Worm (Caenorhabditis elegans) whole organism, young adult: ENCODE results near the gene H20E11.1.

Source experiments
- B0261.1 ChIP-seq: sonication (generic microtip); optimal IDR thresholded peaks from 2 replicates; lab custom pipeline; 2016; ENCODE audit warnings: mild to moderate bottlenecking, missing genetic modification characterization, moderate library complexity, missing compliant biosample characterization
- D2030.7 ChIP-seq: fragments of 200-800 bp; sonication (Bioruptor generic); IDR thresholded peaks from 2 replicates; pipeline ENCODE4 v1.3.6; 2022; ENCODE audit warnings: missing genetic modification reagents, missing genetic modification characterization, missing compliant biosample characterization
- F10E7.11 ChIP-seq: sonication (generic microtip); optimal IDR thresholded peaks from 2 replicates; lab custom pipeline; 2017; ENCODE audit warnings: mild to moderate bottlenecking, missing genetic modification characterization, moderate library complexity, missing compliant biosample characterization
- F22D6.2 ChIP-seq: sonication (generic microtip); optimal IDR thresholded peaks from 2 replicates; lab custom pipeline; 2016; ENCODE audit warnings: mild to moderate bottlenecking, missing genetic modification characterization, missing compliant biosample characterization
- F37B4.10 ChIP-seq: fragments of 200-800 bp; sonication (Bioruptor generic); IDR thresholded peaks from 2 replicates; pipeline ENCODE4 v1.3.6; 2022; ENCODE audit warnings: missing genetic modification characterization, missing compliant biosample characterization
- F57C9.4 ChIP-seq: sonication (generic microtip); optimal IDR thresholded peaks from 2 replicates; lab custom pipeline; 2017; ENCODE audit warnings: mild to moderate bottlenecking, missing genetic modification characterization, missing compliant biosample characterization
- K12H6.12 ChIP-seq: fragments of 200-800 bp; sonication (Bioruptor generic); optimal IDR thresholded peaks from 2 replicates; lab custom pipeline; 2018; ENCODE audit warnings: mild to moderate bottlenecking, missing genetic modification characterization, missing compliant biosample characterization
- T26A5.8 ChIP-seq: sonication (generic microtip); optimal IDR thresholded peaks from 2 replicates; lab custom pipeline; 2016; ENCODE audit warnings: missing genetic modification characterization, missing compliant biosample characterization
- Y53F4B.3 ChIP-seq: fragments of 200-800 bp; sonication (Bioruptor generic); IDR thresholded peaks from 2 replicates; pipeline ENCODE4 v1.3.6; 2022; ENCODE audit warnings: missing genetic modification reagents, missing genetic modification characterization, missing compliant biosample characterization
- Y67H2A.10 ChIP-seq: fragments of 200-800 bp; sonication (Bioruptor generic); conservative IDR thresholded peaks from 2 replicates; pipeline ENCODE4 v1.3.6; 2022; ENCODE audit warnings: missing genetic modification reagents, missing genetic modification characterization, missing compliant biosample characterization
- Y79H2A.3 ChIP-seq: fragments of 200-800 bp; sonication (Bioruptor generic); conservative IDR thresholded peaks from 2 replicates; pipeline ENCODE4 v1.3.6; 2022; ENCODE audit warnings: missing genetic modification reagents, missing genetic modification characterization, missing compliant biosample characterization
- ZK185.1 ChIP-seq: sonication (generic microtip); optimal IDR thresholded peaks from 2 replicates; lab custom pipeline; 2016; ENCODE audit warnings: mild to moderate bottlenecking, missing genetic modification characterization, missing compliant biosample characterization; ENCODE audit not compliant: poor library complexity, severe bottlenecking
- ama-1 ChIP-seq, 3 experiments: fragments of 150-350 bp in 1 of 3; sonication (generic microtip) in 2 of 3; optimal IDR thresholded peaks; 2 replicates each; lab custom pipeline; 2014 to 2018; ENCODE audit warnings: missing biosample characterization in 2 of 3, missing genetic modification characterization in 2 of 3, missing genetic modification reagents in 2 of 3
- aptf-2 ChIP-seq: fragments of 200-800 bp; sonication (Bioruptor generic); conservative IDR thresholded peaks from 2 replicates; pipeline ENCODE4 v1.3.6; 2022; ENCODE audit warnings: missing genetic modification reagents, missing genetic modification characterization, missing compliant biosample characterization
- attf-5 ChIP-seq: fragments of 200-800 bp; sonication (Bioruptor generic); optimal IDR thresholded peaks from 2 replicates; lab custom pipeline; 2018; ENCODE audit warnings: mild to moderate bottlenecking, missing genetic modification characterization, missing compliant biosample characterization
- bed-1 ChIP-seq: fragments of 200-800 bp; sonication (Bioruptor generic); IDR thresholded peaks from 2 replicates; pipeline ENCODE4 v1.3.6; 2022; ENCODE audit warnings: missing genetic modification reagents, missing genetic modification characterization, missing compliant biosample characterization
- bed-2 ChIP-seq: fragments of 200-800 bp; sonication (Bioruptor generic); IDR thresholded peaks from 2 replicates; pipeline ENCODE4 v1.3.6; 2022; ENCODE audit warnings: missing genetic modification reagents, missing genetic modification characterization, missing compliant biosample characterization
- cebp-1 ChIP-seq, 2 experiments: fragments of 200-800 bp in 1 of 2; sonication (Bioruptor generic) in 1 of 2; sonication (generic microtip) in 1 of 2; IDR thresholded peaks in 1 of 2; optimal IDR thresholded peaks in 1 of 2; 2 replicates each; pipeline versions ENCODE4 v1.3.6 to Lab custom; 2017 to 2022; ENCODE audit warnings: missing compliant biosample characterization in 2 of 2, missing genetic modification characterization in 2 of 2, mild to moderate bottlenecking in 1 of 2, missing genetic modification reagents in 1 of 2, moderate library complexity in 1 of 2
- cebp-2 ChIP-seq: fragments of 200-800 bp; sonication (Bioruptor generic); IDR thresholded peaks from 2 replicates; pipeline ENCODE4 v1.3.6; 2022; ENCODE audit warnings: missing genetic modification characterization, missing compliant biosample characterization
- ceh-58 ChIP-seq: fragments of 200-800 bp; sonication (Bioruptor generic); IDR thresholded peaks from 2 replicates; pipeline ENCODE4 v1.3.6; 2022; ENCODE audit warnings: missing genetic modification characterization, missing compliant biosample characterization
- chd-7 ChIP-seq: sonication (generic microtip); optimal IDR thresholded peaks from 2 replicates; lab custom pipeline; 2016; ENCODE audit warnings: mild to moderate bottlenecking, missing genetic modification characterization, moderate library complexity, missing compliant biosample characterization
- egrh-3 ChIP-seq: fragments of 200-800 bp; sonication (Bioruptor generic); IDR thresholded peaks from 2 replicates; pipeline ENCODE4 v1.3.6; 2022; ENCODE audit warnings: missing genetic modification reagents, missing genetic modification characterization, missing compliant biosample characterization
- ets-4 ChIP-seq: fragments of 200-800 bp; sonication (Bioruptor generic); optimal IDR thresholded peaks from 2 replicates; lab custom pipeline; 2018; ENCODE audit warnings: mild to moderate bottlenecking, missing genetic modification characterization, missing compliant biosample characterization
- fkh-3 ChIP-seq: sonication (generic microtip); optimal IDR thresholded peaks from 2 replicates; lab custom pipeline; 2016; ENCODE audit warnings: mild to moderate bottlenecking, missing genetic modification characterization, missing compliant biosample characterization
- hmg-1.2 ChIP-seq: fragments of 200-800 bp; sonication (Bioruptor generic); IDR thresholded peaks from 2 replicates; pipeline ENCODE4 v1.3.6; 2022; ENCODE audit warnings: missing genetic modification reagents, missing genetic modification characterization, missing compliant biosample characterization
- hmg-20 ChIP-seq: fragments of 200-800 bp; sonication (Bioruptor generic); IDR thresholded peaks from 2 replicates; pipeline ENCODE4 v1.3.6; 2022; ENCODE audit warnings: missing genetic modification reagents, missing genetic modification characterization, missing compliant biosample characterization
- lsy-27 ChIP-seq: sonication (generic microtip); optimal IDR thresholded peaks from 2 replicates; lab custom pipeline; 2017; ENCODE audit warnings: missing genetic modification characterization, mild to moderate bottlenecking, missing compliant biosample characterization, antibody characterized with exemption, missing genotype, borderline replicate concordance; ENCODE audit not compliant: insufficient read depth
- madf-10 ChIP-seq: sonication (generic microtip); optimal IDR thresholded peaks from 2 replicates; lab custom pipeline; 2016; ENCODE audit warnings: mild to moderate bottlenecking, missing genetic modification characterization, missing compliant biosample characterization
- madf-3 ChIP-seq: fragments of 200-800 bp; sonication (Bioruptor generic); IDR thresholded peaks from 2 replicates; pipeline ENCODE4 v1.3.6; 2022; ENCODE audit warnings: missing genetic modification reagents, missing genetic modification characterization, missing compliant biosample characterization
- madf-6 ChIP-seq: fragments of 200-800 bp; sonication (Bioruptor generic); IDR thresholded peaks from 2 replicates; pipeline ENCODE4 v1.3.6; 2022; ENCODE audit warnings: missing genetic modification reagents, missing genetic modification characterization, missing compliant biosample characterization
- mcd-1 ChIP-seq: fragments of 200-800 bp; sonication (Bioruptor generic); IDR thresholded peaks from 2 replicates; pipeline ENCODE4 v1.3.6; 2022; ENCODE audit warnings: missing genetic modification reagents, missing genetic modification characterization, missing compliant biosample characterization
- nfyb-1 ChIP-seq: fragments of 200-800 bp; sonication (Bioruptor generic); IDR thresholded peaks from 2 replicates; pipeline ENCODE4 v1.3.6; 2022; ENCODE audit warnings: missing genetic modification reagents, missing genetic modification characterization, missing compliant biosample characterization
- nhr-27 ChIP-seq: fragments of 200-800 bp; sonication (Bioruptor generic); optimal IDR thresholded peaks from 2 replicates; lab custom pipeline; 2018; ENCODE audit warnings: mild to moderate bottlenecking, missing genetic modification characterization, moderate library complexity, missing compliant biosample characterization
- nhr-80 ChIP-seq: sonication (generic microtip); optimal IDR thresholded peaks from 2 replicates; lab custom pipeline; 2016; ENCODE audit warnings: missing genetic modification characterization, missing compliant biosample characterization
- nhr-90 ChIP-seq: sonication (generic microtip); optimal IDR thresholded peaks from 2 replicates; lab custom pipeline; 2016; ENCODE audit warnings: missing genotype, mild to moderate bottlenecking, missing genetic modification characterization, missing compliant biosample characterization
- pbrm-1 ChIP-seq: fragments of 200-800 bp; sonication (Bioruptor generic); IDR thresholded peaks from 2 replicates; pipeline ENCODE4 v1.3.6; 2022; ENCODE audit warnings: missing genetic modification reagents, missing genetic modification characterization, missing compliant biosample characterization
- repo-1 ChIP-seq: sonication (generic microtip); optimal IDR thresholded peaks from 2 replicates; lab custom pipeline; 2017; ENCODE audit warnings: mild to moderate bottlenecking, missing genetic modification characterization, missing compliant biosample characterization
- rpc-1 ChIP-seq, 2 experiments: fragments of 150-350 bp in 1 of 2; sonication (generic microtip) in 1 of 2; optimal IDR thresholded peaks; 2 replicates each; lab custom pipeline; 2014 to 2018; ENCODE audit warnings: missing biosample characterization in 1 of 2, missing genetic modification characterization in 1 of 2, missing genetic modification reagents in 1 of 2, missing genotype in 1 of 2
- snpc-4 ChIP-seq, 5 experiments: fragments of 150-350 bp in 1 of 5; sonication (generic microtip) in 4 of 5; optimal IDR thresholded peaks; 2 replicates each; lab custom pipeline; 2014 to 2018; ENCODE audit warnings: missing genetic modification characterization in 5 of 5, missing biosample characterization in 3 of 5, antibody characterized with exemption in 2 of 5, mild to moderate bottlenecking in 2 of 5, missing compliant biosample characterization in 2 of 5, missing genotype in 2 of 5, moderate library complexity in 2 of 5, missing genetic modification reagents in 1 of 5
- sptf-2 ChIP-seq: fragments of 200-800 bp; sonication (Bioruptor generic); optimal IDR thresholded peaks from 2 replicates; lab custom pipeline; 2018; ENCODE audit warnings: mild to moderate bottlenecking, missing genetic modification characterization, missing compliant biosample characterization
- tbp1 ChIP-seq: fragments of 200-800 bp; sonication (Bioruptor generic); optimal IDR thresholded peaks from 2 replicates; lab custom pipeline; 2018; ENCODE audit warnings: mild to moderate bottlenecking, missing genetic modification characterization, missing compliant biosample characterization
- zfh-2 ChIP-seq: fragments of 200-800 bp; sonication (Bioruptor generic); conservative IDR thresholded peaks from 2 replicates; pipeline ENCODE4 v1.3.6; 2022; ENCODE audit warnings: missing genetic modification reagents, missing genetic modification characterization, missing compliant biosample characterization
- zim-3 ChIP-seq: sonication (generic microtip); optimal IDR thresholded peaks from 2 replicates; lab custom pipeline; 2017; ENCODE audit warnings: mild to moderate bottlenecking, missing genetic modification characterization, moderate library complexity, missing compliant biosample characterization
- ztf-18 ChIP-seq: sonication (generic microtip); optimal IDR thresholded peaks from 2 replicates; lab custom pipeline; 2016; ENCODE audit warnings: missing genotype, mild to moderate bottlenecking, missing genetic modification characterization, missing compliant biosample characterization
- ztf-26 ChIP-seq: sonication (generic microtip); optimal IDR thresholded peaks from 2 replicates; lab custom pipeline; 2017; ENCODE audit warnings: missing genetic modification characterization, missing compliant biosample characterization

The H20E11.1 gene

DNA sequence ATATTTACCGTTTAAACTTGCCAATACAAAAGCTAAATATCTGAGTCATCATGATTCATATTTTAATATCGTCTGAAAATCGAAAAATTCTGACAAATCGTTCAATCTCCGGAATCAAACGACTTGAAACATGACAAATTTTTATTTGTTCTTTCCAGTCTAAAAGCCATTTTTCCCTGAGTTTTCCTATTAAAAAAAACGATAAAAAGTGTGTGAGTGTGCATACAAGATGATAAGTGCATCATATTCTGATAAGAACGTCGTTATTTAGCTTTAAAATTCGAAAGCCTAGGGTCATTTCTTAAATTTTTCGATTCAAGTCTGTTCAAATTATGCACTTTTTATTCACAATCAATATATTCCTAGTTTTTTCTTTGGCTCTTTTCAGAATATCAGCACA, at the start of gene H20E11.1:
TSS of gene H20E11.1 (plus strand) at position 244 of the 400 bp plus-strand sequence.
- TF ChIP-seq nhr-80 (tag; lab: Kevin White, UChicago) (peak; percentile 29), repo-1 (tag; lab: Kevin White, UChicago) (no peak)

DNA sequence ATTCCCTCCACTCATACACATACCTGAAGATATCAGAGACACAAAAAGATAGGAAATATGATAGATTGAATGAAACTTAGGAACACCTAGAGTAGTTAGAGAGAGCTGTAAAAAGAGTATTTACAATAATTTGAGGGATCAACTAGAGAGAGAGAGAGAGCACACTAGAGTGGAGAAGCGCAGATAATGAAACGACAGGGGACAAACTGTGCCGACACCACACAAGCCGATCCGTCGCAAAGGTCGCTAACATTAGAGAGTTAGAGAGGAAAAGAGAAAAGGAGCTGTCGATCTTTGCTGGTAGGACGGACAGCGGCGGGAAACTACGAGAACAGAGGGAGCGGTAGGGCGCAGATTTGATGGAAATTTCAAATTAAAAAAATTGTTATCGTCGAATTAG, 44.8 kb upstream of the H20E11.1 start, which contains the start of gene dyci-1:
TSS of gene dyci-1 (minus strand) at position 122 of the 400 bp plus-strand sequence.
- no peak for TF ChIP-seq T26A5.8 (tag; lab: Kevin White, UChicago)
- TF ChIP-seq snpc-4 (GFP tag; optimal IDR thresholded peaks at IDR 0.05; lab: Kevin White, UChicago): no peak
- no peak for TF ChIP-seq snpc-4 (tag; optimal IDR thresholded peaks at IDR 0.05; lab: Kevin White, UChicago)
- TF ChIP-seq zfh-2 (GFP tag; lab: Robert Waterston, UW): no peak
- TF ChIP-seq repo-1 (tag; lab: Kevin White, UChicago): no peak
- TF ChIP-seq ama-1 (optimal IDR thresholded peaks at IDR 0.05; lab: Kevin White, UChicago): no peak
- no peak for TF ChIP-seq ama-1 (GFP tag; optimal IDR thresholded peaks at IDR 0.05; lab: Kevin White, UChicago)
- no peak for TF ChIP-seq ztf-18
- TF ChIP-seq nhr-80 (tag; lab: Kevin White, UChicago): peak; percentile 27
- TF ChIP-seq F10E7.11 (tag; lab: Kevin White, UChicago): no peak
- TF ChIP-seq F22D6.2 (tag; lab: Kevin White, UChicago): no peak
- peak; percentile 36; the same call in 1 of the 2 replicates for TF ChIP-seq nfyb-1 (GFP tag; lab: Robert Waterston, UW)
- 0 out of 2 replicates have a peak, but pooled peaks have one; percentile 18 for TF ChIP-seq madf-6 (GFP tag; lab: Robert Waterston, UW)
- no peak for TF ChIP-seq ets-4 (GFP tag; lab: Kevin White, UChicago)
- TF ChIP-seq Y53F4B.3 (GFP tag; lab: Robert Waterston, UW): no peak
- TF ChIP-seq F37B4.10 (GFP tag; lab: Robert Waterston, UW): no peak
- no peak for TF ChIP-seq egrh-3
- TF ChIP-seq madf-10 (tag; lab: Kevin White, UChicago): no peak
- peak; percentile 3 for TF ChIP-seq ZK185.1 (tag; lab: Kevin White, UChicago)
- 0 out of 2 replicates have a peak, but pooled peaks have one; percentile 11 for TF ChIP-seq pbrm-1 (GFP tag; lab: Robert Waterston, UW)
- TF ChIP-seq mcd-1 (GFP tag; lab: Robert Waterston, UW): peak; percentile 47; the same call in 1 of the 2 replicates
- TF ChIP-seq zim-3: no peak
- TF ChIP-seq K12H6.12 (tag; lab: Kevin White, UChicago): no peak
- TF ChIP-seq D2030.7: no peak
- TF ChIP-seq chd-7 (tag; lab: Kevin White, UChicago): no peak
- no peak for TF ChIP-seq Y67H2A.10 (GFP tag; lab: Robert Waterston, UW)
- no peak for TF ChIP-seq ztf-26 (tag; lab: Kevin White, UChicago)
- TF ChIP-seq bed-1: no peak
- no peak for TF ChIP-seq bed-2
- no peak for TF ChIP-seq fkh-3 (tag; lab: Kevin White, UChicago)
- no peak for TF ChIP-seq tbp1 (GFP tag; lab: Kevin White, UChicago)
- TF ChIP-seq lsy-27 (tag; lab: Kevin White, UChicago): no peak
- no peak for TF ChIP-seq cebp-1 (GFP tag; IDR thresholded peaks at IDR 0.05; lab: Robert Waterston, UW)
- no peak for TF ChIP-seq cebp-1 (tag; optimal IDR thresholded peaks at IDR 0.05; lab: Kevin White, UChicago)
- peak; percentile 62; the same call in 1 of the 2 replicates for TF ChIP-seq hmg-1.2 (GFP tag; lab: Robert Waterston, UW)
- TF ChIP-seq B0261.1 (tag; lab: Kevin White, UChicago): no peak
- no peak for TF ChIP-seq ceh-58 (GFP tag; lab: Robert Waterston, UW)
- TF ChIP-seq F57C9.4 (tag; lab: Kevin White, UChicago): no peak
- no peak for TF ChIP-seq nhr-27
- TF ChIP-seq madf-3 (GFP tag; lab: Robert Waterston, UW): no peak
- peak; percentile 7 for TF ChIP-seq attf-5 (GFP tag; lab: Kevin White, UChicago)
- TF ChIP-seq cebp-2: no peak
- no peak for TF ChIP-seq sptf-2 (GFP tag; lab: Kevin White, UChicago)
- TF ChIP-seq Y79H2A.3: no peak
- no peak for TF ChIP-seq rpc-1 (optimal IDR thresholded peaks at IDR 0.05; lab: Kevin White, UChicago)
- no peak for TF ChIP-seq rpc-1 (tag; optimal IDR thresholded peaks at IDR 0.05; lab: Kevin White, UChicago)
- no peak for TF ChIP-seq hmg-20 (GFP tag; lab: Robert Waterston, UW)
- no peak for TF ChIP-seq nhr-90
- no peak for TF ChIP-seq aptf-2 (GFP tag; lab: Robert Waterston, UW)
